Worm (Caenorhabditis elegans) whole organism, young adult: Measurements from ENCODE around the gene E02C12.11.

ENCODE experiments used
- B0019.2 ChIP-seq: fragments of 200-800 bp; sonication (Bioruptor generic); conservative IDR thresholded peaks from 2 replicates; pipeline ENCODE4 v1.3.6; 2022; ENCODE audit warnings: missing genetic modification reagents, missing genetic modification characterization, missing compliant biosample characterization
- F52B5.7 ChIP-seq: sonication (generic microtip); optimal IDR thresholded peaks from 2 replicates; lab custom pipeline; 2016; ENCODE audit warnings: mild to moderate bottlenecking, missing genetic modification characterization, missing compliant biosample characterization
- F57A8.1 ChIP-seq: fragments of 200-800 bp; sonication (Bioruptor generic); optimal IDR thresholded peaks from 2 replicates; lab custom pipeline; 2018; ENCODE audit warnings: mild to moderate bottlenecking, missing genetic modification characterization, moderate library complexity, missing compliant biosample characterization
- T07F8.4 ChIP-seq: sonication (generic microtip); optimal IDR thresholded peaks from 2 replicates; lab custom pipeline; 2016; ENCODE audit warnings: mild to moderate bottlenecking, missing genetic modification characterization, moderate library complexity, missing compliant biosample characterization
- Y67H2A.10 ChIP-seq: fragments of 200-800 bp; sonication (Bioruptor generic); conservative IDR thresholded peaks from 2 replicates; pipeline ENCODE4 v1.3.6; 2022; ENCODE audit warnings: missing genetic modification reagents, missing genetic modification characterization, missing compliant biosample characterization
- Y79H2A.3 ChIP-seq: fragments of 200-800 bp; sonication (Bioruptor generic); conservative IDR thresholded peaks from 2 replicates; pipeline ENCODE4 v1.3.6; 2022; ENCODE audit warnings: missing genetic modification reagents, missing genetic modification characterization, missing compliant biosample characterization
- ZK185.1 ChIP-seq: sonication (generic microtip); optimal IDR thresholded peaks from 2 replicates; lab custom pipeline; 2016; ENCODE audit warnings: mild to moderate bottlenecking, missing genetic modification characterization, missing compliant biosample characterization; ENCODE audit not compliant: poor library complexity, severe bottlenecking
- aptf-2 ChIP-seq: fragments of 200-800 bp; sonication (Bioruptor generic); conservative IDR thresholded peaks from 2 replicates; pipeline ENCODE4 v1.3.6; 2022; ENCODE audit warnings: missing genetic modification reagents, missing genetic modification characterization, missing compliant biosample characterization
- atf-7 ChIP-seq: sonication (generic microtip); optimal IDR thresholded peaks from 2 replicates; lab custom pipeline; 2017; ENCODE audit warnings: mild to moderate bottlenecking, missing genetic modification characterization, missing compliant biosample characterization
- attf-3 ChIP-seq: fragments of 200-800 bp; sonication (Bioruptor generic); conservative IDR thresholded peaks from 2 replicates; pipeline ENCODE4 v1.3.6; 2022; ENCODE audit warnings: missing genetic modification reagents, missing genetic modification characterization, missing compliant biosample characterization
- bed-1 ChIP-seq: fragments of 200-800 bp; sonication (Bioruptor generic); IDR thresholded peaks from 2 replicates; pipeline ENCODE4 v1.3.6; 2022; ENCODE audit warnings: missing genetic modification reagents, missing genetic modification characterization, missing compliant biosample characterization
- cebp-2 ChIP-seq: fragments of 200-800 bp; sonication (Bioruptor generic); IDR thresholded peaks from 2 replicates; pipeline ENCODE4 v1.3.6; 2022; ENCODE audit warnings: missing genetic modification characterization, missing compliant biosample characterization
- ceh-79 ChIP-seq: sonication (generic microtip); optimal IDR thresholded peaks from 2 replicates; lab custom pipeline; 2017; ENCODE audit warnings: mild to moderate bottlenecking, missing genetic modification characterization, missing compliant biosample characterization
- dox-1 ChIP-seq: fragments of 200-800 bp; sonication (Bioruptor generic); IDR thresholded peaks from 2 replicates; pipeline ENCODE4 v1.3.6; 2022; ENCODE audit warnings: missing genetic modification reagents, missing genetic modification characterization, missing compliant biosample characterization
- dpl-1 ChIP-seq: fragments of 150-350 bp; optimal IDR thresholded peaks from 2 replicates; lab custom pipeline; 2014; ENCODE audit warnings: missing biosample characterization, missing genetic modification reagents, missing genetic modification characterization
- efl-1 ChIP-seq: fragments of 150-350 bp; optimal IDR thresholded peaks from 2 replicates; lab custom pipeline; 2014; ENCODE audit warnings: missing biosample characterization, missing genetic modification reagents, missing genetic modification characterization
- him-1 ChIP-seq: sonication (generic microtip); optimal IDR thresholded peaks from 2 replicates; lab custom pipeline; 2016; ENCODE audit warnings: missing genotype, missing genetic modification reagents, missing genetic modification characterization, missing compliant biosample characterization
- hlh-12 ChIP-seq: sonication (generic microtip); optimal IDR thresholded peaks from 2 replicates; lab custom pipeline; 2016; ENCODE audit warnings: missing genetic modification characterization, missing compliant biosample characterization
- hmg-20 ChIP-seq: fragments of 200-800 bp; sonication (Bioruptor generic); IDR thresholded peaks from 2 replicates; pipeline ENCODE4 v1.3.6; 2022; ENCODE audit warnings: missing genetic modification reagents, missing genetic modification characterization, missing compliant biosample characterization
- let-526 ChIP-seq: fragments of 200-800 bp; sonication (Bioruptor generic); IDR thresholded peaks from 2 replicates; pipeline ENCODE4 v1.3.6; 2022; ENCODE audit warnings: missing genetic modification reagents, missing genetic modification characterization, missing compliant biosample characterization
- lin-35 ChIP-seq, 3 experiments: fragments of 150-350 bp in 2 of 3; sonication (generic microtip) in 1 of 3; optimal IDR thresholded peaks; 2 replicates each; lab custom pipeline; 2014 to 2018; ENCODE audit warnings: missing biosample characterization in 3 of 3, missing genetic modification characterization in 3 of 3, missing genetic modification reagents in 3 of 3
- lin-40 ChIP-seq: sonication (generic microtip); optimal IDR thresholded peaks from 2 replicates; lab custom pipeline; 2016; ENCODE audit warnings: missing genetic modification characterization, mild to moderate bottlenecking, missing compliant biosample characterization, missing genotype, missing genetic modification reagents
- lin-54 ChIP-seq: fragments of 200-800 bp; sonication (Bioruptor generic); optimal IDR thresholded peaks from 2 replicates; lab custom pipeline; 2018; ENCODE audit warnings: mild to moderate bottlenecking, missing genetic modification characterization, missing compliant biosample characterization
- lir-1 ChIP-seq: fragments of 200-800 bp; sonication (Bioruptor generic); conservative IDR thresholded peaks from 2 replicates; pipeline ENCODE4 v1.3.6; 2022; ENCODE audit warnings: missing genetic modification reagents, missing genetic modification characterization, missing compliant biosample characterization
- madf-6 ChIP-seq: fragments of 200-800 bp; sonication (Bioruptor generic); IDR thresholded peaks from 2 replicates; pipeline ENCODE4 v1.3.6; 2022; ENCODE audit warnings: missing genetic modification reagents, missing genetic modification characterization, missing compliant biosample characterization
- madf-8 ChIP-seq: fragments of 200-800 bp; sonication (Bioruptor generic); conservative IDR thresholded peaks from 2 replicates; pipeline ENCODE4 v1.3.6; 2022; ENCODE audit warnings: missing genetic modification reagents, missing genetic modification characterization, missing compliant biosample characterization
- mxl-1 ChIP-seq: sonication (generic microtip); optimal IDR thresholded peaks from 2 replicates; lab custom pipeline; 2016; ENCODE audit warnings: missing genetic modification characterization, missing compliant biosample characterization
- nfyb-1 ChIP-seq: fragments of 200-800 bp; sonication (Bioruptor generic); IDR thresholded peaks from 2 replicates; pipeline ENCODE4 v1.3.6; 2022; ENCODE audit warnings: missing genetic modification reagents, missing genetic modification characterization, missing compliant biosample characterization
- nhr-120 ChIP-seq: fragments of 200-800 bp; sonication (Bioruptor generic); IDR thresholded peaks from 2 replicates; pipeline ENCODE4 v1.3.6; 2022; ENCODE audit warnings: missing genetic modification characterization, missing compliant biosample characterization
- nhr-179 ChIP-seq: sonication (generic microtip); optimal IDR thresholded peaks from 2 replicates; lab custom pipeline; 2016; ENCODE audit warnings: mild to moderate bottlenecking, missing genetic modification characterization, missing compliant biosample characterization
- nhr-27 ChIP-seq: fragments of 200-800 bp; sonication (Bioruptor generic); optimal IDR thresholded peaks from 2 replicates; lab custom pipeline; 2018; ENCODE audit warnings: mild to moderate bottlenecking, missing genetic modification characterization, moderate library complexity, missing compliant biosample characterization
- nhr-80 ChIP-seq: sonication (generic microtip); optimal IDR thresholded peaks from 2 replicates; lab custom pipeline; 2016; ENCODE audit warnings: missing genetic modification characterization, missing compliant biosample characterization
- pbrm-1 ChIP-seq: fragments of 200-800 bp; sonication (Bioruptor generic); IDR thresholded peaks from 2 replicates; pipeline ENCODE4 v1.3.6; 2022; ENCODE audit warnings: missing genetic modification reagents, missing genetic modification characterization, missing compliant biosample characterization
- sea-2 ChIP-seq: fragments of 200-800 bp; sonication (Bioruptor generic); IDR thresholded peaks from 2 replicates; pipeline ENCODE4 v1.3.6; 2022; ENCODE audit warnings: missing genetic modification characterization, missing compliant biosample characterization
- unc-62 ChIP-seq: fragments of 150-350 bp; optimal IDR thresholded peaks from 2 replicates; lab custom pipeline; 2014; ENCODE audit warnings: missing biosample characterization, missing genetic modification reagents, missing genetic modification characterization
- ztf-22 ChIP-seq: fragments of 200-800 bp; sonication (Bioruptor generic); optimal IDR thresholded peaks from 2 replicates; lab custom pipeline; 2018; ENCODE audit warnings: mild to moderate bottlenecking, missing genetic modification characterization, moderate library complexity, missing compliant biosample characterization

The E02C12.11 gene

DNA sequence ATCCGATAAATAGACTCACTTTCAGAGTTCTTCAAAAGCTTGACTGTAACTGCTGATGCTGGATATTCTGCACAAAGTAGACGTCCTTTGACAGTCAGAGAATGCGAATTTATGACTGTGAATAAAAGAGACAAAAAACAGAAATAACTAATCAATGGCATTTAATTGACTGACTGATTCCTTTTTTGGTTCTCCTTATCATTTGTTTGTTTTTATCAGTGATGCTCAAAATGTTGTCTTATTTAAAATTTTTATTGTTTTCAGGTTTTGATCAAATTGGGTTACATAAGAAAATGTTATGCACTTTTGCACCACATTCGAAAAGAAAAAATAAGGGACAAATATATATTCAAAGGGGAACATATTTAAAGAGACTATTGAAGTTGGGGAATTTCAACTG, 23.4 kb downstream of the E02C12.11 start, which contains the start of gene ttr-49:
TSS of gene ttr-49 (minus strand) at position 171 of the 400 bp plus-strand sequence.
- no peak for TF ChIP-seq sea-2 (GFP tag; lab: Robert Waterston, UW)
- peak; percentile 51 for TF ChIP-seq nhr-80
- TF ChIP-seq B0019.2 (GFP tag; lab: Robert Waterston, UW) = no peak
- no peak for TF ChIP-seq unc-62 (GFP tag; lab: Kevin White, UChicago)
- no peak for TF ChIP-seq F52B5.7
- no peak for TF ChIP-seq madf-8 (GFP tag; lab: Robert Waterston, UW)
- TF ChIP-seq, all 124 proteins: peak for 1

ce11 chrV:9355371-9355770, 24.3 kb downstream of the E02C12.11 start, which contains the start of gene ttr-40:
TSS of gene ttr-40 (minus strand) at chrV:9355471.
- no peak for TF ChIP-seq T07F8.4 (tag; lab: Kevin White, UChicago)
- TF ChIP-seq dox-1 (GFP tag; lab: Robert Waterston, UW) = no peak
- no peak for TF ChIP-seq bed-1
- no peak for TF ChIP-seq pbrm-1 (GFP tag; lab: Robert Waterston, UW)
- no peak for TF ChIP-seq nhr-27
- no peak for TF ChIP-seq nhr-120
- TF ChIP-seq ceh-79 = no peak
- no peak for TF ChIP-seq lir-1 (GFP tag; lab: Robert Waterston, UW)
- TF ChIP-seq, all 124 proteins: peak for 0

DNA sequence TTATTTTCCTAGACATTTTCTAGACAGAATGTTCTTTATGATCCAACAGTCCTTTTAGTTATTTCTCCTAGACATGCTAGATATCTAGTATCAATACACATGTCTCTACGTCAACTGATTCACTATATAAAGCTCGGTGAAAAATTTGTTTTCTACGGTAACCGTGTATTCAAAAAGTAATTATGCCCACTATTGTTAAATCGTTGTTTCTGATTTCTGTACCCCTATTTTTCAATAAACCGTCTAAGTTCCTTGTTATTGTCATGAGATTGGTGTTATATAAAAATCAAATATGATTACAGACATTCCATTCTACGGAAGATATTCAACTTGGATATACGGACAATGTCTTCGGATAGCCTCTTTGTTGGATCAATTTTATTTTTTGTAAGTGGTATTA, 26.8 kb downstream of the E02C12.11 start, which contains the start of gene srx-46:
TSS of gene srx-46 (plus strand) at position 301 of the 400 bp plus-strand sequence.
- TF ChIP-seq hlh-12 (tag; lab: Kevin White, UChicago) = no peak
- no peak for TF ChIP-seq ztf-22 (GFP tag; lab: Kevin White, UChicago)
- TF ChIP-seq atf-7 (tag; lab: Kevin White, UChicago) = no peak
- no peak for TF ChIP-seq Y79H2A.3
- no peak for TF ChIP-seq dox-1 (GFP tag; lab: Robert Waterston, UW)
- TF ChIP-seq nfyb-1 (GFP tag; lab: Robert Waterston, UW) = no peak
- TF ChIP-seq nhr-120 = no peak
- no peak for TF ChIP-seq let-526 (GFP tag; lab: Robert Waterston, UW)
- no peak for TF ChIP-seq F57A8.1 (GFP tag; lab: Kevin White, UChicago)
- TF ChIP-seq mxl-1 = no peak
- TF ChIP-seq, all 124 proteins: peak for 0

DNA sequence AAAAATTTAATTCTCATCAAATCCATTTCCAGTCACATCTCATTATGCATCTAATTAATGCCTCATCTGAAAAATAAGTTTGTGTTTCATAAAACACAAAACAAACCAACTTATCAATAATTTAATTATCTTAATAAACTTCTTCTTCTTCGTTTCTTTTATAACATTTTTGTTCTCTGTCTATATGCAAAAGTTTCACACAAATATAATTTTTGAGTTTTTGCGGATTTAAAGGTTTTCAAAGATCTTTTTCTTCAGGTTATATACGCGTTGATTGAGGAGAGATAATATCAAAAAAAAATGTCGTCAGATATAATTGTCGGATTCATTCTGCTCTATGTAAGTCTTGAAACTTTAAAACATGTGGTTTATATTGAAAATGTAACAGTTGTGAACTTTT, 30.0 kb downstream of the E02C12.11 start, which contains the start of gene srx-47:
TSS of gene srx-47 (plus strand) at position 301 of the 400 bp plus-strand sequence.
- TF ChIP-seq nhr-179 = no peak
- no peak for TF ChIP-seq aptf-2
- TF ChIP-seq cebp-2 (GFP tag; lab: Robert Waterston, UW) = no peak
- TF ChIP-seq F57A8.1 (GFP tag; lab: Kevin White, UChicago) = no peak
- TF ChIP-seq ZK185.1 (tag; lab: Kevin White, UChicago) = no peak
- TF ChIP-seq madf-6 (GFP tag; lab: Robert Waterston, UW) = no peak
- TF ChIP-seq hmg-20 (GFP tag; lab: Robert Waterston, UW) = no peak
- TF ChIP-seq bed-1 = no peak
- no peak for TF ChIP-seq dox-1 (GFP tag; lab: Robert Waterston, UW)

DNA sequence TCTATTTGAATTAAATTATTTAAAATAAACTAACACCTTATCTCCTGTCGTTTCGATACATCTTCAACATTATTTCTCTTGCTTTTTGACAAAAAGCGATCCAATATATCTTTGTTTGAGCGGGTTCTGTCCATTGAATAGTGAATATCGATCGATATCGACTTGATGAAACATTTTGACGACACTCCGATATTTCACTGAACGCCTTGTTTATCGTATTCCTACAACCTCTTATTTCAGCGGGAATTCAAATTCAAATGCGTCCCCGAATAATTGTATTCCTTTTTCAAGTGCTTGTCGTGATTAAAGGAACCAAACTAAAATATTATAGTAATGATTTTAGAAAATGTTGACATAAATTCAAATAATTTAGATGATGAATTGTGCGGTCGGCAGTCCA, 32.9 kb downstream of the E02C12.11 start, which contains the start of the genes K07B1.7 and try-5:
TSS of gene K07B1.7 (minus strand) at position 159 of the 400 bp plus-strand sequence.
TSS of gene try-5 (plus strand) at position 241 of the 400 bp plus-strand sequence.
- TF ChIP-seq Y67H2A.10 = no peak
- peak; percentile 36 for TF ChIP-seq him-1
- no peak for TF ChIP-seq madf-8 (GFP tag; lab: Robert Waterston, UW)
- TF ChIP-seq dpl-1 (GFP tag; lab: Kevin White, UChicago) = peak; percentile 26
- peak; percentile 93 for TF ChIP-seq attf-3
- peak in 1 of 3 experiments; percentile 85 for TF ChIP-seq lin-35 (GFP tag; optimal IDR thresholded peaks at IDR 0.05; lab: Kevin White, UChicago)
- TF ChIP-seq lin-54 (GFP tag; lab: Kevin White, UChicago) = peak; percentile 87
- peak; percentile 68 for TF ChIP-seq efl-1 (GFP tag; lab: Kevin White, UChicago)
- no peak for TF ChIP-seq lin-40
- TF ChIP-seq dox-1 (GFP tag; lab: Robert Waterston, UW) = no peak
